Fruit fly (Drosophila melanogaster) whole organism, prepupa: ENCODE data around the gene Gr77a.

Experiments used
- Blimp-1 ChIP-seq: fragments of 200-800 bp; sonication (Bioruptor generic); optimal IDR thresholded peaks from 3 replicates; lab custom pipeline; 2017; ENCODE audit warnings: missing biosample characterization, missing genetic modification characterization, mild to moderate bottlenecking, moderate library complexity, missing genetic modification reagents
- CG11294 ChIP-seq: fragments of 200-800 bp; sonication (Bioruptor generic); IDR thresholded peaks from 2 replicates; pipeline ENCODE4 v1.3.6; 2022; ENCODE audit warnings: missing biosample characterization, missing genetic modification characterization
- CG11762 ChIP-seq: fragments of 200-800 bp; sonication (Bioruptor generic); optimal IDR thresholded peaks from 3 replicates; lab custom pipeline; 2016; ENCODE audit warnings: missing biosample characterization, missing genetic modification characterization; ENCODE audit not compliant: insufficient read depth
- CG15336 ChIP-seq: fragments of 200-800 bp; sonication (Bioruptor generic); IDR thresholded peaks from 2 replicates; pipeline ENCODE4 v1.3.6; 2022; ENCODE audit warnings: missing biosample characterization, missing genetic modification characterization
- CG3032 ChIP-seq: fragments of 200-800 bp; optimal IDR thresholded peaks from 2 replicates; lab custom pipeline; 2019; ENCODE audit warnings: missing biosample characterization, mild to moderate bottlenecking, missing genetic modification characterization, moderate library complexity
- CG34406 ChIP-seq: fragments of 200-800 bp; sonication (Bioruptor generic); optimal IDR thresholded peaks from 3 replicates; lab custom pipeline; 2016; ENCODE audit warnings: missing biosample characterization, missing genetic modification characterization
- CG6163 ChIP-seq: fragments of 200-800 bp; sonication (Bioruptor generic); IDR thresholded peaks from 3 replicates; pipeline ENCODE4 v1.3.6; 2022; ENCODE audit warnings: missing biosample characterization, missing genetic modification characterization
- CG6276 ChIP-seq: fragments of 200-800 bp; sonication (Bioruptor generic); optimal IDR thresholded peaks from 2 replicates; lab custom pipeline; 2017; ENCODE audit warnings: missing biosample characterization, mild to moderate bottlenecking, missing genetic modification characterization
- CG6808 ChIP-seq: fragments of 200-800 bp; sonication (Bioruptor generic); optimal IDR thresholded peaks from 3 replicates; lab custom pipeline; 2017; ENCODE audit warnings: missing biosample characterization, missing genetic modification characterization, mild to moderate bottlenecking, moderate library complexity, missing genetic modification reagents
- CG6854 ChIP-seq: fragments of 200-800 bp; sonication (Bioruptor generic); optimal IDR thresholded peaks from 2 replicates; lab custom pipeline; 2017; ENCODE audit warnings: missing biosample characterization, mild to moderate bottlenecking, missing genetic modification characterization
- CG8119 ChIP-seq: fragments of 200-800 bp; sonication (Bioruptor generic); IDR thresholded peaks from 3 replicates; pipeline ENCODE4 v1.3.6; 2022; ENCODE audit warnings: missing biosample characterization, missing genetic modification characterization
- CG8632 ChIP-seq: fragments of 200-800 bp; sonication (Bioruptor generic); optimal IDR thresholded peaks from 3 replicates; lab custom pipeline; 2016; ENCODE audit warnings: missing biosample characterization, missing genetic modification characterization
- CG9139 ChIP-seq: fragments of 200-800 bp; sonication (Bioruptor generic); optimal IDR thresholded peaks from 3 replicates; lab custom pipeline; 2017; ENCODE audit warnings: missing biosample characterization, mild to moderate bottlenecking, missing genetic modification characterization
- Eip75B ChIP-seq: fragments of 200-800 bp; sonication (Bioruptor generic); optimal IDR thresholded peaks from 3 replicates; lab custom pipeline; 2016; ENCODE audit warnings: missing biosample characterization, missing genetic modification characterization
- Eip78C ChIP-seq: fragments of 200-800 bp; sonication (Bioruptor generic); peaks from one replicate; lab custom pipeline; 2016; ENCODE audit warnings: missing biosample characterization, missing genetic modification characterization
- Eip93F ChIP-seq: fragments of 200-800 bp; sonication (Bioruptor generic); optimal IDR thresholded peaks from 2 replicates; lab custom pipeline; 2016; ENCODE audit warnings: missing biosample characterization, mild to moderate bottlenecking, missing genetic modification characterization
- Ets21C ChIP-seq: fragments of 200-800 bp; sonication (Bioruptor generic); optimal IDR thresholded peaks from 3 replicates; lab custom pipeline; 2016; ENCODE audit warnings: missing biosample characterization, missing genetic modification characterization
- Hr38 ChIP-seq: sonication (Bioruptor generic); optimal IDR thresholded peaks from 2 replicates; lab custom pipeline; 2016; ENCODE audit warnings: missing biosample characterization, missing genetic modification characterization
- Hr39 ChIP-seq: fragments of 200-800 bp; sonication (Bioruptor generic); optimal IDR thresholded peaks from 2 replicates; lab custom pipeline; 2016; ENCODE audit warnings: missing biosample characterization, missing genetic modification characterization
- Hr4 ChIP-seq: fragments of 200-800 bp; sonication (Bioruptor generic); optimal IDR thresholded peaks from 3 replicates; lab custom pipeline; 2016; ENCODE audit warnings: missing biosample characterization, missing genetic modification characterization
- Lpt ChIP-seq: fragments of 200-800 bp; sonication (Bioruptor generic); optimal IDR thresholded peaks from 3 replicates; lab custom pipeline; 2016; ENCODE audit warnings: missing biosample characterization, missing genetic modification characterization
- Sox14 ChIP-seq: fragments of 200-800 bp; sonication (Bioruptor generic); optimal IDR thresholded peaks from 3 replicates; lab custom pipeline; 2016; ENCODE audit warnings: missing biosample characterization, missing genetic modification characterization
- achi ChIP-seq: fragments of 200-800 bp; sonication (Bioruptor generic); optimal IDR thresholded peaks from 3 replicates; lab custom pipeline; 2016; ENCODE audit warnings: missing biosample characterization, missing genetic modification characterization
- acj6 ChIP-seq: fragments of 200-800 bp; sonication (Bioruptor generic); optimal IDR thresholded peaks from 3 replicates; lab custom pipeline; 2016; ENCODE audit warnings: missing biosample characterization, missing genetic modification characterization
- cyc ChIP-seq: fragments of 200-800 bp; sonication (Bioruptor generic); optimal IDR thresholded peaks from 3 replicates; lab custom pipeline; 2016; ENCODE audit warnings: missing biosample characterization, missing genetic modification characterization
- dac ChIP-seq: fragments of 200-800 bp; sonication (Bioruptor generic); optimal IDR thresholded peaks from 2 replicates; lab custom pipeline; 2017; ENCODE audit warnings: missing biosample characterization, mild to moderate bottlenecking, missing genetic modification characterization
- dsx ChIP-seq: fragments of 200-800 bp; optimal IDR thresholded peaks from 3 replicates; lab custom pipeline; 2019; ENCODE audit warnings: missing biosample characterization, mild to moderate bottlenecking, missing genetic modification characterization, moderate library complexity; ENCODE audit not compliant: poor library complexity, severe bottlenecking
- eg ChIP-seq: fragments of 200-800 bp; sonication (Bioruptor generic); IDR thresholded peaks from 3 replicates; pipeline ENCODE4 v1.3.6; 2022; ENCODE audit warnings: missing biosample characterization, missing genetic modification characterization
- lz ChIP-seq: fragments of 200-800 bp; sonication (Bioruptor generic); optimal IDR thresholded peaks from 3 replicates; lab custom pipeline; 2016; ENCODE audit warnings: missing biosample characterization, missing genetic modification characterization
- net ChIP-seq: fragments of 200-800 bp; sonication (Bioruptor generic); optimal IDR thresholded peaks from 3 replicates; lab custom pipeline; 2016; ENCODE audit warnings: missing biosample characterization, missing genetic modification characterization
- salr ChIP-seq, 2 experiments: fragments of 200-800 bp; sonication (Bioruptor generic); optimal IDR thresholded peaks; 3 replicates each; lab custom pipeline; 2016 to 2018; ENCODE audit warnings: missing biosample characterization in 2 of 2, missing genetic modification characterization in 2 of 2, mild to moderate bottlenecking in 1 of 2
- spab ChIP-seq: fragments of 200-800 bp; sonication (Bioruptor generic); optimal IDR thresholded peaks from 2 replicates; lab custom pipeline; 2017; ENCODE audit warnings: missing biosample characterization, mild to moderate bottlenecking, missing genetic modification characterization, missing genetic modification reagents
- ss ChIP-seq, 2 experiments: fragments of 200-800 bp; sonication (Bioruptor generic); optimal IDR thresholded peaks; 2 replicates in 1 of 2; 3 replicates in 1 of 2; lab custom pipeline; 2017 to 2018; ENCODE audit warnings: mild to moderate bottlenecking in 2 of 2, missing biosample characterization in 2 of 2, missing genetic modification characterization in 2 of 2, moderate library complexity in 1 of 2
- topi ChIP-seq: fragments of 200-800 bp; sonication (Bioruptor generic); optimal IDR thresholded peaks from 3 replicates; lab custom pipeline; 2016; ENCODE audit warnings: missing biosample characterization, missing genetic modification characterization

Gene Gr77a

dm6 chr3L:20761482-20761881 lies 22.3 kb upstream of the Gr77a start:
- TF ChIP-seq dsx (no peak), Blimp-1 (GFP tag; lab: Kevin White, UChicago) (no peak), Eip93F (GFP tag; lab: Kevin White, UChicago) (no peak), CG11294 (GFP tag; lab: Robert Waterston, UW) (no peak), CG8632 (GFP tag; lab: Kevin White, UChicago) (no peak)
- TF ChIP-seq, all 60 proteins: peak for 0

DNA sequence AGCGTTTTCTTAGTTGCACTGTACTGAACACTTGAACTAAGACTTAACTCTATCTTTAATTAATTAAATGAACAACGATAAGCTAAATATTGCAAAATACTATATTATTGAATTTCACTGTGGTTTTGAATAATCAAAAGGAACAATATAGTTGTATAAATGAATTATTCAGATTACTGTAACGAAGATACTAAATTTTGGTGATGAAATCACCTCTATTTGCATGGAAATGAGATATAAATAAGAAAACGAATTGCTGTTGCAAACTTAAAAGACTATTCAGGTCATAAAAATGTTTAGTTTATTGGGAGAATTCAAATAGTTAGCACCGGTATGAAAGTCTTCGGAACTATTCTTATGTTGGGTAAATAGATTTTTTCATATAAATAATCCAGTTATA lies 19.4 kb upstream of the Gr77a start, which contains the start of gene CG43251:
Gene CG43251, plus strand, starts transcription at position 301 of the 400 bp plus-strand sequence.
- TF ChIP-seq Lpt (GFP tag; lab: Kevin White, UChicago) (no peak), Hr38 (GFP tag; lab: Kevin White, UChicago) (no peak), Hr39 (no peak), CG15336 (no peak), ss (GFP tag; optimal IDR thresholded peaks at IDR 0.05; lab: Kevin White, UChicago) (no peak), CG8632 (GFP tag; lab: Kevin White, UChicago) (no peak), acj6 (no peak), Eip75B (GFP tag; lab: Kevin White, UChicago) (no peak), dac (GFP tag; lab: Kevin White, UChicago) (no peak), CG6808 (no peak), CG11762 (GFP tag; lab: Kevin White, UChicago) (no peak), topi (GFP tag; lab: Kevin White, UChicago) (no peak), net (GFP tag; lab: Kevin White, UChicago) (no peak), Ets21C (GFP tag; lab: Kevin White, UChicago) (no peak)

- TF ChIP-seq topi (GFP tag; lab: Kevin White, UChicago) (no peak), Eip78C (GFP tag; lab: Kevin White, UChicago) (no peak), achi (GFP tag; lab: Kevin White, UChicago) (no peak), Eip75B (GFP tag; lab: Kevin White, UChicago) (no peak), CG3032 (tag; lab: Kevin White, UChicago) (no peak), Hr38 (GFP tag; lab: Kevin White, UChicago) (no peak)
Measured at dm6 chr3L:20755585-20755984, 16.4 kb upstream of the Gr77a start, which contains the start of gene CG33912. CG33912 (minus strand) TSS chr3L:20755685.

dm6 chr3L:20752964-20753363 lies 13.7 kb upstream of the Gr77a start:
- no peak for TF ChIP-seq CG6854 (GFP tag; lab: Kevin White, UChicago)
- no peak for TF ChIP-seq dac (GFP tag; lab: Kevin White, UChicago)
- no peak for TF ChIP-seq CG6808
- TF ChIP-seq Hr39: no peak
- no peak for TF ChIP-seq lz (GFP tag; lab: Kevin White, UChicago)
- no peak for TF ChIP-seq Blimp-1 (GFP tag; lab: Kevin White, UChicago)
- no peak for TF ChIP-seq Hr4 (GFP tag; lab: Kevin White, UChicago)
- TF ChIP-seq CG34406: no peak
- TF ChIP-seq CG9139 (GFP tag; lab: Kevin White, UChicago): no peak
- no peak for TF ChIP-seq salr (GFP tag; optimal IDR thresholded peaks at IDR 0.05; lab: Kevin White, UChicago)
- TF ChIP-seq spab (GFP tag; lab: Kevin White, UChicago): no peak
- TF ChIP-seq ss (GFP tag; optimal IDR thresholded peaks at IDR 0.05; lab: Kevin White, UChicago): no peak
- TF ChIP-seq cyc (GFP tag; lab: Kevin White, UChicago): no peak
- TF ChIP-seq CG6163: no peak
- no peak for TF ChIP-seq Sox14 (GFP tag; lab: Kevin White, UChicago)
- no peak for TF ChIP-seq eg (GFP tag; lab: Robert Waterston, UW)
- no peak for TF ChIP-seq CG8119 (GFP tag; lab: Robert Waterston, UW)
- no peak for TF ChIP-seq CG6276 (GFP tag; lab: Kevin White, UChicago)
- no peak for TF ChIP-seq Lpt (GFP tag; lab: Kevin White, UChicago)
- TF ChIP-seq, all 60 proteins: peak for 0
